Worm (Caenorhabditis elegans) whole organism, early embryonic: Measurements from ENCODE around the gene F59A6.11.

ENCODE experiments used
- F13C5.2 ChIP-seq: sonication (generic microtip); optimal IDR thresholded peaks from 2 replicates; lab custom pipeline; 2017; ENCODE audit warnings: mild to moderate bottlenecking, missing genetic modification characterization, inconsistent platforms, missing compliant biosample characterization
- ama-1 ChIP-seq: fragments of 150-350 bp; optimal IDR thresholded peaks from 2 replicates; lab custom pipeline; 2014
- ceh-36 ChIP-seq: sonication (generic microtip); optimal IDR thresholded peaks from 2 replicates; lab custom pipeline; 2016; ENCODE audit warnings: missing genetic modification characterization, inconsistent platforms, missing compliant biosample characterization
- ets-7 ChIP-seq: sonication (generic microtip); optimal IDR thresholded peaks from 2 replicates; lab custom pipeline; 2016; ENCODE audit warnings: missing genotype, missing genetic modification characterization, missing compliant biosample characterization
- hnd-1 ChIP-seq: sonication (generic microtip); optimal IDR thresholded peaks from 2 replicates; lab custom pipeline; 2016; ENCODE audit warnings: missing genetic modification characterization, missing compliant biosample characterization
- scrt-1 ChIP-seq: fragments of 200-800 bp; sonication (Bioruptor generic); IDR thresholded peaks from 2 replicates; pipeline ENCODE4 v1.3.6; 2022; ENCODE audit warnings: missing genetic modification characterization, missing compliant biosample characterization
- tbx-37 ChIP-seq: fragments of 200-800 bp; sonication (Bioruptor generic); conservative IDR thresholded peaks from 2 replicates; pipeline ENCODE4 v1.3.6; 2022; ENCODE audit warnings: missing genetic modification reagents, missing genetic modification characterization, missing compliant biosample characterization

- TF ChIP-seq ets-7 (no peak), hnd-1 (tag; lab: Kevin White, UChicago) (no peak), tbx-37 (GFP tag; lab: Robert Waterston, UW) (no peak), ama-1 (lab: Kevin White, UChicago) (no peak), scrt-1 (GFP tag; lab: Robert Waterston, UW) (no peak), ceh-36 (tag; lab: Kevin White, UChicago) (peak; percentile 30), F13C5.2 (no peak)
Observed at ce11 chrII:4986664-4987063, 11.9 kb downstream of the F59A6.11 start.
